Fruit fly (Drosophila melanogaster): ENCODE results near the gene CG15478.

The CG15478 gene

dm6 chrX:7692740-7693064 is 25.0 kb downstream of the CG15478 start (continued):
- peak; percentile 36; the same call in 1 of the 2 replicates for TF ChIP-seq Oaz (GFP tag; IDR thresholded peaks at IDR 0.05)
- TF ChIP-seq CG7963 (GFP tag; IDR thresholded peaks at IDR 0.05; ENCODE audit: partially characterized antibody): no peak
- no peak for TF ChIP-seq crp (GFP tag; optimal IDR thresholded peaks at IDR 0.05)
- no peak for TF ChIP-seq Doc3 (GFP tag; IDR thresholded peaks at IDR 0.05; ENCODE audit: partially characterized antibody)
- TF ChIP-seq TFAM (GFP tag; optimal IDR thresholded peaks at IDR 0.05): no peak
- TF ChIP-seq danr (GFP tag; IDR thresholded peaks at IDR 0.05): no peak
- peak; percentile 75 for TF ChIP-seq zfh1 (GFP tag; IDR thresholded peaks at IDR 0.05)
- no peak for TF ChIP-seq CG13287 (GFP tag; IDR thresholded peaks at IDR 0.05; ENCODE audit: partially characterized antibody)
- TF ChIP-seq org-1 (GFP tag; optimal IDR thresholded peaks at IDR 0.05): peak; percentile 45
- TF ChIP-seq CG1832 (GFP tag; optimal IDR thresholded peaks at IDR 0.05): no peak
- TF ChIP-seq Adf1 (GFP tag; IDR thresholded peaks at IDR 0.05): peak; percentile 44; the same call in 1 of the 2 replicates
- peak; percentile 56; the same call in 1 of the 2 replicates for TF ChIP-seq CG11696 (GFP tag; IDR thresholded peaks at IDR 0.05)
- TF ChIP-seq CG7987 (GFP tag; optimal IDR thresholded peaks at IDR 0.05): no peak
- TF ChIP-seq repo (GFP tag; optimal IDR thresholded peaks at IDR 0.05): peak; percentile 32
- peak; percentile 29; the same call in 1 of the 3 replicates for TF ChIP-seq CG7357 (GFP tag; IDR thresholded peaks at IDR 0.05)
- no peak for TF ChIP-seq Ets97D (GFP tag; optimal IDR thresholded peaks at IDR 0.05)
- TF ChIP-seq CG7556 (GFP tag; optimal IDR thresholded peaks at IDR 0.05): peak; percentile 44
- peak; percentile 23 for TF ChIP-seq CG14710 (tag; optimal IDR thresholded peaks at IDR 0.05)
- TF ChIP-seq row (GFP tag; IDR thresholded peaks at IDR 0.05): peak; percentile 86
- TF ChIP-seq phol (tag; optimal IDR thresholded peaks at IDR 0.05): peak; percentile 55
- TF ChIP-seq CG34422 (GFP tag; IDR thresholded peaks at IDR 0.05): peak; percentile 83
- TF ChIP-seq CG18599 (GFP tag; optimal IDR thresholded peaks at IDR 0.05): peak; percentile 85
- TF ChIP-seq unpg (GFP tag; optimal IDR thresholded peaks at IDR 0.05): peak; percentile 76
- TF ChIP-seq CG31388 (GFP tag; optimal IDR thresholded peaks at IDR 0.05): no peak
- no peak for TF ChIP-seq NC2α (GFP tag; optimal IDR thresholded peaks at IDR 0.05)
- peak; percentile 81 for TF ChIP-seq CG32532 (GFP tag; IDR thresholded peaks at IDR 0.05)
- no peak for TF ChIP-seq dati (GFP tag; IDR thresholded peaks at IDR 0.05)
- TF ChIP-seq CG9609 (GFP tag; optimal IDR thresholded peaks at IDR 0.05): peak; percentile 60
- TF ChIP-seq CG3726 (GFP tag; IDR thresholded peaks at IDR 0.05): peak; percentile 48; the same call in 1 of the 3 replicates
- peak; percentile 77 for TF ChIP-seq Meics (GFP tag; optimal IDR thresholded peaks at IDR 0.05)
- TF ChIP-seq CG10366 (GFP tag; IDR thresholded peaks at IDR 0.05): peak; percentile 73
- peak; percentile 16 for TF ChIP-seq eyg (GFP tag; optimal IDR thresholded peaks at IDR 0.05)
- peak; percentile 61; the same call in 2 of the 3 replicates for TF ChIP-seq CG2889 (GFP tag; IDR thresholded peaks at IDR 0.05)
- TF ChIP-seq CG6813 (GFP tag; optimal IDR thresholded peaks at IDR 0.05): no peak
- no peak for TF ChIP-seq crol (GFP tag; IDR thresholded peaks at IDR 0.05)
- TF ChIP-seq Kr (GFP tag; optimal IDR thresholded peaks at IDR 0.05): no peak
- peak; percentile 79 for TF ChIP-seq CG12769 (tag; optimal IDR thresholded peaks at IDR 0.05)
- 0 out of 3 replicates have a peak, but pooled peaks have one; percentile 12 for TF ChIP-seq CG11093 (GFP tag; IDR thresholded peaks at IDR 0.05)
- no peak for TF ChIP-seq odd (GFP tag; optimal IDR thresholded peaks at IDR 0.05)
- TF ChIP-seq CG10431 (GFP tag; optimal IDR thresholded peaks at IDR 0.05): no peak
- peak; percentile 5 to 55 for TF ChIP-seq chif (GFP tag; optimal IDR thresholded peaks at IDR 0.05)
- no peak for TF ChIP-seq hbn (GFP tag; IDR thresholded peaks at IDR 0.05; ENCODE audit: partially characterized antibody)
- TF ChIP-seq mam (GFP tag; optimal IDR thresholded peaks at IDR 0.05): peak; percentile 73
- peak; percentile 15 for TF ChIP-seq CG4820 (GFP tag; optimal IDR thresholded peaks at IDR 0.05)
- TF ChIP-seq ash1 (GFP tag; optimal IDR thresholded peaks at IDR 0.05): no peak
- no peak for TF ChIP-seq CG16813 (GFP tag; IDR thresholded peaks at IDR 0.05; ENCODE audit: partially characterized antibody)
- TF ChIP-seq Hey (tag; optimal IDR thresholded peaks at IDR 0.05): no peak
- no peak for TF ChIP-seq grn (GFP tag; optimal IDR thresholded peaks at IDR 0.05)
- peak in 1 of 2 experiments; percentile 80 for TF ChIP-seq bsh (GFP tag; optimal IDR thresholded peaks at IDR 0.05)
- peak; percentile 86 for TF ChIP-seq lab (GFP tag; optimal IDR thresholded peaks at IDR 0.05)
- no peak for TF ChIP-seq Doc2 (GFP tag; IDR thresholded peaks at IDR 0.05)

All from whole organism, embryonic.